Fruit fly (Drosophila melanogaster): ENCODE data around the gene Idh3b.

The Idh3b gene

DNA sequence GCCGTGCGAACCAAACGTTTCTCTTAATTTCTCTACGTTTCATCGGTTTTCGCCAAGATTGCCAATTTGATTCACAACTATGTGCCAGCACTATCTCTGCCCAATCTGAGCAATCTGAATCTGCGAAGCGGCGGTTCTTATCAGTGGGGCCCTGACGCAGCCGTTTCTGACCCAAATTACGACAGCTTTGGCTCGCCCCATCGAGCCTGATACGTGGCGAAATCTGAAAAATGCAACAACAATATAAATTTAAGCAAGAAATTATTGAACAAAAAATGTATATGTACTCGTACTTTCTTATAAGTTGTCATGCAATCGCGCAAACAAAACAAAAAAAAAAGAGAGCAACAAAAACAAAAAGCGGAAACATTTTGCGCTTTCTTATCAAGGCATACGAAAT lies 42.2 kb downstream of the Idh3b start:
- TF ChIP-seq psq (optimal IDR thresholded peaks at IDR 0.05) (no peak), EcR (GFP tag; optimal IDR thresholded peaks at IDR 0.05) (no peak), Dll (optimal IDR thresholded peaks at IDR 0.05) (no peak), pan (optimal IDR thresholded peaks at IDR 0.05) (no peak), usp (GFP tag; optimal IDR thresholded peaks at IDR 0.05) (no peak), CG8478 (optimal IDR thresholded peaks at IDR 0.05) (no peak)

DNA sequence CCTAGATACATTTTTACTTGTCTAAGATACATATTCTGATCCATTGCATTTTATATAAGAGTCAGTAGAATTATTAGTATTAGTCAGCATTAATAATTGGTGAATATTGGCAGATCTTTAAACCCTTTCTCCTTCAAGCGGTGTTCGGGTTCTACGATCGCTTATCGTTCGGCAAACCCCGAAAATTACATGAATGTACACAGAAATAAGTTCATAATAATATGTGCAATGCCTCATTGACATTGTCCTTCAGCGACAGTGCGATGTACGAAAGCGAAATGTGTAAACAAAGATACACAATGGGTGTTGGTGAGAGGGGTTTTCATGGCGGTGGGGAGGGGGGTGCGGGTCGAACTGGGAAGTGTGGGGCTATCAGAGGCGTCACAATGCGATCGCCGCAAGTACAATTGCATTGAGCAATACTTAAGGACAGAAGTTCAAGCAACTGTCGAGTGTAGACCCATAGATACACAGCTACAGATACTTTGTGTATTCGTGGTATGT lies 42.8 kb downstream of the Idh3b start:
- TF ChIP-seq EcR (GFP tag; optimal IDR thresholded peaks at IDR 0.05) (peak in 1 of 2 experiments; percentile 64), Dll (optimal IDR thresholded peaks at IDR 0.05) (no peak)

DNA sequence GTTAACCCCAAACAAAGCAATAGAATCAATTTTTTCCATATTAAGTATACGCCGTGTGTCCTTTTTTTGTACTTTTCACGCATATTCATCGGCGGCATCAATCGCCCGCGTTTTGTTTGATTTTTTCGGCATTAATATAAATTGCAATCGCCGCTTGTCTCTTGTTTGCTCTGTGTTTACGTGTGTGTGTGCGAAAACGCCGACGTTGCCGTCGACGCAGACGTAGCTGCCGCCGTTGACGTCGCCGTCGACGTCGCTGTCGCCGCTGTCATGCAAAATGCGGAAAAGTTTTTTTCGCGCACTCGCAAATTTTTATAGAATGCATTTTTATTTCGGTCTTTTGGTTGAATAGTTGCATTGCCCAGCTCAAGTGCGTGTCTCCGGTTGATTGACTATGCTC lies 46.2 kb downstream of the Idh3b start:
- no peak for TF ChIP-seq CG8478 (optimal IDR thresholded peaks at IDR 0.05)
- no peak for TF ChIP-seq Dll (optimal IDR thresholded peaks at IDR 0.05)
- TF ChIP-seq EcR (GFP tag; optimal IDR thresholded peaks at IDR 0.05) = no peak
- no peak for TF ChIP-seq psq (optimal IDR thresholded peaks at IDR 0.05)
- TF ChIP-seq usp (GFP tag; optimal IDR thresholded peaks at IDR 0.05) = no peak
- no peak for TF ChIP-seq pan (optimal IDR thresholded peaks at IDR 0.05)

DNA sequence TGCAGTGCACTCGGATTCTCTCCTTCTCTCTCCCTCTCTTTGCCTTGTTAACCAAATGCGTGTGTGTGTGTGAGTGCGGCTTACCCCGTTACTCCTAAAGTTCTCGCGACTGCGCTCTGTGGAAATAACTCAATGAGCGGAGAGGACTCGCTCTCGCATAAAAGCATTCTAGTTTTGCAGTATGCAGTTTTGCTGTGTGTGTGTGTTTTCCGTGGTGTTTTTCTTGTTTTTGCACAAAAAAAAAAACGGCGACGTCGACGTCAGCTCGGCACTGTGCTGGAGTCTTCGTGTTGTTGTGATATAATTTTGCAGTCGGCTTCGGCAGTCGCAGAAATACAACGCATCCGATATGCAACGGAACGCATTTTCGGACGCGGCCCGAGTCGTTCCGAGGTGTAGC lies 47.1 kb downstream of the Idh3b start:
- no peak for TF ChIP-seq pan (optimal IDR thresholded peaks at IDR 0.05)
- peak in 1 of 2 experiments; percentile 47 for TF ChIP-seq EcR (GFP tag; optimal IDR thresholded peaks at IDR 0.05)

DNA sequence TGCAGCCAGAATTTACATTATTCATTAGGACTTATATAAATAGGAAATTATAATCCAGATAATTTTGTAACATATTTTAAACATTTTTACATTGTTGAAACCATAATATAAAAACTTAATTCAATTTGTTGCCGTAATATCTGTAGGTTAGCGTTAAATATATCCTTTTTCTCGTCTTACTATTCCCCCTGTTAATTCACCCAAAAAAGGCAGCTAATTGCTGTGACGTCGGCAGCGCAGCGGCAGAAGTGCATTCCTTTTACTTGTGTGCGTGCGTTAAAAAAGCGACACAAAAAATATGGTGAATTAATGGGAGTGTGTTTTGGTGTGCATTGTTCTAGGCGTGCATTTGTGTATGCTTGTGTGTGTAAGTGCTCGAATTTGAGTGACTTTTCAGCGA lies 47.6 kb downstream of the Idh3b start:
- TF ChIP-seq EcR (GFP tag; optimal IDR thresholded peaks at IDR 0.05) (no peak), usp (GFP tag; optimal IDR thresholded peaks at IDR 0.05) (no peak), Dll (optimal IDR thresholded peaks at IDR 0.05) (no peak), CG8478 (optimal IDR thresholded peaks at IDR 0.05) (no peak), pan (optimal IDR thresholded peaks at IDR 0.05) (no peak)

DNA sequence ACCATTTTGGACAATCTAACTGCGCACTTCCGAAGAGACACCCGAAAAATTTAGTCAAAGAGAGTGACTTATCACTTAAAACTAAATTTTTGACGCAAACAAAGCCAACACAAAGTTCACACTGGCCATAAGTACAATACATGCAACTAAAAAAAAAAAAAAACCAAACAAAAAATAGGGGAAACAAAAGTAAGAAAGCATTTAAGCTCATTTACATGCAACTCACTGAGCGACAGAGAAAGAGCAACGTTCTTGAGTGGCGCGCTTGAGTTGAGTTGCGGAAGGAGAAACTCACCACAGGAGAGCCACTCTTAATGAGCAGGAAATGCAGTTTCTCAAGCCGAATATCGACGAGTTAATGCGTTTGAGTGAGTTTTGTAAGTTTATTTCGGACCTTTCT lies 48.0 kb downstream of the Idh3b start:
- TF ChIP-seq CG8478 (optimal IDR thresholded peaks at IDR 0.05) = no peak

DNA sequence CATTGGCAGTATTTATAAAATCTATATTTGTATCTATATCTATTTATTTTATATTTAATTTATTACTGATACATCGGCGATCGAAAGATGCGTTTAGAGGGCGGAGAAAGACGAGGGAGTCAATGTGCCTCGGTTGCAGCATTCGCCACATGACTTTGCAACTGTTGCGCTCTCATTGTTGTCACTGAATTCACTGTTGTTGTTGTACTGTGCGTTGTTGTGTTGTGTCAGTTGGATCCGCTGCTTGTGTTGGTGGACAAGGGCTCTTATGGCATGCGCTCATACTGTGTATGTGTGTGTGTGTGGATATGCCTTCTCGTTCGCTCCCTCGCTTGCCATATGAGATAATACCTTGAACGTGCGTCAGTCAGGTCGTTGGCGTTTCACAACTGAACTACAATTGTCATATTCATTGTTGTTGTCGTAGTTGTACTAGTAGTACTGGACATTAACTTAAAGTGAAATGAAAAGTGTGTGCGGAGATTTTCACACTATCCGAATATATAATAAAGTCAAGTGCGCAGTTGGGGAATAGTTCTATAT lies 48.6 kb downstream of the Idh3b start:
- TF ChIP-seq psq (optimal IDR thresholded peaks at IDR 0.05) = no peak
- TF ChIP-seq CG8478 (optimal IDR thresholded peaks at IDR 0.05) = no peak
- TF ChIP-seq pan (optimal IDR thresholded peaks at IDR 0.05) = no peak
- no peak for TF ChIP-seq usp (GFP tag; optimal IDR thresholded peaks at IDR 0.05)
- TF ChIP-seq Dll (optimal IDR thresholded peaks at IDR 0.05) = no peak
- TF ChIP-seq EcR (GFP tag; optimal IDR thresholded peaks at IDR 0.05) = no peak

DNA sequence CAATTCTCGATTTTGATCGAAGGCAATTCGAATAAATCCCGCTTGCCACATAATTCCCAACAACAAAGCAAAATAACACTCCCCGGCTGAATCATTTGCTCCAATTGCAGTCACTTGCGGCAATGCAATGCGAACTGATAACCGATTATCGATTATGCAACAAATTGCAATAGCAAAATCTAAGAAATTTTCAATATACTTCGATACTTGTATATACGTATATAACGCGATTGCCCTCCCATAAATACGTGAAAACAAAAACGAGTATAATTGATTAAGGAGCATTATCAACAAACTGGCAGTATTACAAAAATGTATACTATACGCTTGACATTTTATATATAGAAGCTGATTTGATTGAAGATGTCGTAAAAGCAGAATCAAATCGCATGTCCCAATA lies 49.4 kb downstream of the Idh3b start:
- TF ChIP-seq usp (GFP tag; optimal IDR thresholded peaks at IDR 0.05) (no peak), psq (optimal IDR thresholded peaks at IDR 0.05) (no peak), CG8478 (optimal IDR thresholded peaks at IDR 0.05) (no peak), Dll (optimal IDR thresholded peaks at IDR 0.05) (no peak), EcR (GFP tag; optimal IDR thresholded peaks at IDR 0.05) (no peak), pan (optimal IDR thresholded peaks at IDR 0.05) (no peak)

DNA sequence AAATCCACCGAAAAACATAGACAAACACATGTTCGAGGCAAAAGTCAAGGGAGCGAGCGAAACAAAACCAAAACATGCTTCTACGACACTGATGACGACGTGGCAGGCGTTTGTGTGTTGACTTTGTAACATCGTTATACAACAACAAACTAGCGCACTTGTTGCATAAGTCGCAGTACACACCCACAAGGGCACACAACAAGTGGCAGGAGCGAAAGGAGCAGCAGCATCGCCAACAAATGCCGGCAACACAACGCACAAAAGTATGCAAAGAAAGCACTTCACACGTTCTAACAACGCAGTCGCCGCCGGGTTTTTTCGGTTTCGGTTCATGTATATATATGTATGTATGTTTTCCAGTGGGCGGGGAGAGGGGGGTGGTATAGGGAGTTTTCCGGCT lies 51.3 kb downstream of the Idh3b start:
- TF ChIP-seq usp (GFP tag; optimal IDR thresholded peaks at IDR 0.05) (no peak), EcR (GFP tag; optimal IDR thresholded peaks at IDR 0.05) (no peak), pan (optimal IDR thresholded peaks at IDR 0.05) (no peak), Dll (optimal IDR thresholded peaks at IDR 0.05) (no peak), CG8478 (optimal IDR thresholded peaks at IDR 0.05) (no peak), psq (optimal IDR thresholded peaks at IDR 0.05) (no peak)
